Fruit fly (Drosophila melanogaster) whole organism, embryonic: ENCODE data around the gene CG46467.

ENCODE experiments used
- CG14014 ChIP-seq: fragments of 200-800 bp; sonication (Bioruptor generic); IDR thresholded peaks from 2 replicates; pipeline ENCODE4 v1.3.6; 2022; ENCODE audit warnings: missing biosample characterization, missing genetic modification characterization
- CG1832 ChIP-seq: fragments of 200-800 bp; sonication (Bioruptor generic); optimal IDR thresholded peaks from 2 replicates; lab custom pipeline; 2017; ENCODE audit warnings: missing biosample characterization, mild to moderate bottlenecking, missing genetic modification characterization, inconsistent platforms
- CG3847 ChIP-seq: fragments of 200-800 bp; sonication (Bioruptor generic); IDR thresholded peaks from 2 replicates; pipeline ENCODE4 v1.3.6; 2022; ENCODE audit warnings: missing biosample characterization, missing genetic modification characterization
- Ssrp ChIP-seq: fragments of 200-800 bp; sonication (Bioruptor generic); optimal IDR thresholded peaks from 2 replicates; lab custom pipeline; 2018; ENCODE audit warnings: missing biosample characterization, mild to moderate bottlenecking, missing genetic modification characterization, moderate library complexity
- Xrp1 ChIP-seq: fragments of 200-800 bp; sonication (Bioruptor generic); IDR thresholded peaks from 2 replicates; pipeline ENCODE4 v1.3.6; 2022; ENCODE audit warnings: missing biosample characterization, missing genetic modification characterization
- br ChIP-seq: fragments of >200 bp; optimal IDR thresholded peaks from 2 replicates; lab custom pipeline; 2017
- kah ChIP-seq: fragments of 200-800 bp; sonication (Bioruptor generic); optimal IDR thresholded peaks from 2 replicates; lab custom pipeline; 2018; ENCODE audit warnings: missing biosample characterization, mild to moderate bottlenecking, missing genetic modification characterization
- toy ChIP-seq: fragments of 200-800 bp; sonication (Bioruptor generic); IDR thresholded peaks from 2 replicates; pipeline ENCODE4 v1.3.6; 2022; ENCODE audit warnings: missing biosample characterization, missing genetic modification characterization

DNA sequence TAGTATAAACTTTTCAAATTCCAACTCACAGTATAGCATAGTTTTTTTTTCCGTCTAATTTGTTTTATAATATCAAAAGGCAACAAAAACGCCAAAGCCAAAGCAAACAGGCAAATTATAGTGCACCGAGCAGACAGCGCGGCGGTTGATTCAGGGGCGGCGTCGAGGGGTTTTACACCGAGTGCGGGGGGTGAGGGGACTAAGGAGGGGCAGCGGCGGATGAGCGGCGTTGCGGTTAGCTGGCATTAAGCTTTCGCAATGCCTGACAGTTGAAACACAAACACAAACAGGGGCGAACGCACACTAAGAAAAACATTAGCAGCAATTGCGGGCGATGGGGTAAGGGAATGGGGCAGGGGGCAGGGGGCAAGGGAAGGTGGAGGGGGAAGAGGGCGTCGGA, 72.0 kb downstream of the CG46467 start:
- TF ChIP-seq CG14014 (GFP tag; lab: Robert Waterston, UW), result no peak
- TF ChIP-seq br (lab: Kevin White, UChicago), result no peak
- TF ChIP-seq toy (GFP tag; lab: Robert Waterston, UW), result no peak
- TF ChIP-seq Ssrp (tag; lab: Kevin White, UChicago), result no peak
- TF ChIP-seq kah (GFP tag; lab: Kevin White, UChicago), result no peak
- no peak for TF ChIP-seq CG3847 (GFP tag; lab: Robert Waterston, UW)
- TF ChIP-seq Xrp1 (GFP tag; lab: Robert Waterston, UW), result no peak
- TF ChIP-seq CG1832, result no peak
